Fruit fly (Drosophila melanogaster): ENCODE results near the gene CG15172.
A peak's percentile ranks its signal among the peaks of the same experiment; 100 is the strongest.

The CG15172 gene

DNA sequence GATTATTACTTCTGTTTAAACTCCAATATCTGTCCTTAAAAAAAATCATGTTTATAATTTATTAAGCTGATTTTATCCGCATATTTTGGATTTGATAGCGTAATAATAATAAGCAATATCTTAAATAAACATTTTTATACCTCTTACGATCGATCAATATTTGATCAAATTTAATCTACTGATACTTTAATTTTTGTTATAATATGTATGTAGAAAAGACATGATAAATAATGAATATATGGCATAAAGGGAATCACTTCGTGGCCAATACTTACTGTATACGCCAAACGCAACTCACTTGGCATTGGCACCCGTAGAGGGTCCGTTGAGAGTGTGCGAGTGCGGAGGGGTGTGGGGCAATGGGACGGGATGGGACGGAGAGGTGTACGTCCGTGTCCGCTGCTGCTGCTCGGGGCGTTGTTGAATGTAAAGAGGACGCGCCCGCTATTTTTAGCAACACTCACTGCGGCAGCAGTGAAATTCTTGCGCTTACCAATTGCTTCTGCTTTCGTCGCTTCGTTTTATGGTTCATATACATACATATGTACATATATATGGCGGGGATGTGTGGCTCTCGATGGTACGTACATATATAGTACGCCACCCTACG lies 14.0 kb downstream of the CG15172 start (continued):
- TF ChIP-seq CG12942 (GFP tag; optimal IDR thresholded peaks at IDR 0.05): no peak
- no peak for TF ChIP-seq pros (GFP tag; optimal IDR thresholded peaks at IDR 0.05)
- TF ChIP-seq ham (GFP tag; IDR thresholded peaks at IDR 0.05): no peak
- TF ChIP-seq CG12659 (GFP tag; optimal IDR thresholded peaks at IDR 0.05): peak; percentile 2
- no peak for TF ChIP-seq CG34422 (GFP tag; IDR thresholded peaks at IDR 0.05)
- TF ChIP-seq NFAT (GFP tag; IDR thresholded peaks at IDR 0.05): 0 out of 2 replicates have a peak, but pooled peaks have one; percentile 14
- TF ChIP-seq corto (GFP tag; optimal IDR thresholded peaks at IDR 0.05): no peak
- no peak for TF ChIP-seq lab (GFP tag; optimal IDR thresholded peaks at IDR 0.05)
- peak; percentile 90 for TF ChIP-seq crol (GFP tag; IDR thresholded peaks at IDR 0.05)
- no peak for TF ChIP-seq ara (GFP tag; IDR thresholded peaks at IDR 0.05)
- TF ChIP-seq Spps (tag; optimal IDR thresholded peaks at IDR 0.05): no peak
- no peak for TF ChIP-seq knrl (GFP tag; IDR thresholded peaks at IDR 0.05; ENCODE audit: partially characterized antibody)
- no peak for TF ChIP-seq Jarid2 (GFP tag; optimal IDR thresholded peaks at IDR 0.05)
- no peak for TF ChIP-seq CG2199 (GFP tag; IDR thresholded peaks at IDR 0.05)
- TF ChIP-seq CG13424 (tag; optimal IDR thresholded peaks at IDR 0.05): peak; percentile 11
- no peak for TF ChIP-seq gsb-n (tag; optimal IDR thresholded peaks at IDR 0.05)
- TF ChIP-seq CG16813 (GFP tag; IDR thresholded peaks at IDR 0.05; ENCODE audit: partially characterized antibody): no peak
- peak; percentile 19 for TF ChIP-seq Oli (tag; optimal IDR thresholded peaks at IDR 0.05)
- TF ChIP-seq Fer3 (tag; optimal IDR thresholded peaks at IDR 0.05): no peak
- no peak for TF ChIP-seq Stat92E (GFP tag; optimal IDR thresholded peaks at IDR 0.05)
- TF ChIP-seq Chrac-16 (GFP tag; optimal IDR thresholded peaks at IDR 0.05): no peak
- no peak for TF ChIP-seq bigmax (GFP tag; optimal IDR thresholded peaks at IDR 0.05)
- no peak for TF ChIP-seq CG1647 (GFP tag; optimal IDR thresholded peaks at IDR 0.05)
- peak; percentile 39 for TF ChIP-seq CG2120 (GFP tag; optimal IDR thresholded peaks at IDR 0.05)
- no peak for TF ChIP-seq Abd-B (GFP tag; optimal IDR thresholded peaks at IDR 0.05)
- TF ChIP-seq CG30403 (GFP tag; optimal IDR thresholded peaks at IDR 0.05): peak; percentile 41
- TF ChIP-seq YL-1 (GFP tag; optimal IDR thresholded peaks at IDR 0.05): no peak
- no peak for TF ChIP-seq CG4360 (GFP tag; IDR thresholded peaks at IDR 0.05)
- no peak for TF ChIP-seq Pdp1 (GFP tag; optimal IDR thresholded peaks at IDR 0.05)
- peak; percentile 79 for TF ChIP-seq grau (tag; optimal IDR thresholded peaks at IDR 0.05)
- TF ChIP-seq dmrt99B (tag; optimal IDR thresholded peaks at IDR 0.05): peak; percentile 4
- TF ChIP-seq ranshi (GFP tag; IDR thresholded peaks at IDR 0.05): no peak
- TF ChIP-seq CG14441 (GFP tag; IDR thresholded peaks at IDR 0.05): no peak
- 0 out of 3 replicates have a peak, but pooled peaks have one; percentile 25 for TF ChIP-seq CG17361 (GFP tag; IDR thresholded peaks at IDR 0.05)
- no peak for TF ChIP-seq Side (GFP tag; optimal IDR thresholded peaks at IDR 0.05)
- no peak for TF ChIP-seq insv (GFP tag; optimal IDR thresholded peaks at IDR 0.05)
- no peak for TF ChIP-seq CG4282 (GFP tag; optimal IDR thresholded peaks at IDR 0.05)
- TF ChIP-seq en (GFP tag; optimal IDR thresholded peaks at IDR 0.05): no peak
- TF ChIP-seq Drgx (GFP tag; IDR thresholded peaks at IDR 0.05): peak; percentile 6; the same call in 1 of the 2 replicates
- no peak for TF ChIP-seq Tbp (GFP tag; optimal IDR thresholded peaks at IDR 0.05)
- no peak for TF ChIP-seq CG31441 (GFP tag; IDR thresholded peaks at IDR 0.05)
- TF ChIP-seq CG10543 (GFP tag; optimal IDR thresholded peaks at IDR 0.05): peak; percentile 79
- peak in 1 of 2 experiments; percentile 22 for TF ChIP-seq Hr51 (GFP tag; optimal IDR thresholded peaks at IDR 0.05)
- no peak for TF ChIP-seq CG11456 (GFP tag; IDR thresholded peaks at IDR 0.05)
- TF ChIP-seq sd (tag; optimal IDR thresholded peaks at IDR 0.05): peak; percentile 70
- TF ChIP-seq CG18262 (tag; optimal IDR thresholded peaks at IDR 0.05): peak; percentile 18
- 0 out of 3 replicates have a peak, but pooled peaks have one; percentile 21 for TF ChIP-seq CG6175 (GFP tag; IDR thresholded peaks at IDR 0.05)
- TF ChIP-seq stwl (tag; optimal IDR thresholded peaks at IDR 0.05): no peak
